Worm (Caenorhabditis elegans) whole organism, late embryonic: Measurements from ENCODE around the gene syx-3.

Experiments used
- C08G9.2 ChIP-seq: sonication (generic microtip); optimal IDR thresholded peaks from 2 replicates; lab custom pipeline; 2016; ENCODE audit warnings: mild to moderate bottlenecking, missing genetic modification characterization, moderate library complexity, missing compliant biosample characterization
- F13H6.1 ChIP-seq: sonication (generic microtip); optimal IDR thresholded peaks from 2 replicates; lab custom pipeline; 2016; ENCODE audit warnings: missing genetic modification characterization, missing compliant biosample characterization
- K02D7.2 ChIP-seq: sonication (generic microtip); optimal IDR thresholded peaks from 2 replicates; lab custom pipeline; 2017; ENCODE audit warnings: mild to moderate bottlenecking, missing genetic modification characterization, missing compliant biosample characterization
- T23F11.4 ChIP-seq: fragments of 200-800 bp; sonication (Bioruptor generic); optimal IDR thresholded peaks from 2 replicates; lab custom pipeline; 2018; ENCODE audit warnings: mild to moderate bottlenecking, missing genetic modification characterization, missing compliant biosample characterization
- Y22D7AL.16 ChIP-seq: sonication (generic microtip); optimal IDR thresholded peaks from 2 replicates; lab custom pipeline; 2016; ENCODE audit warnings: missing genetic modification characterization, missing compliant biosample characterization
- ahr-1 ChIP-seq: sonication (generic microtip); optimal IDR thresholded peaks from 2 replicates; lab custom pipeline; 2016; ENCODE audit warnings: missing genetic modification characterization, missing compliant biosample characterization
- ama-1 ChIP-seq: fragments of 150-350 bp; optimal IDR thresholded peaks from 2 replicates; lab custom pipeline; 2014
- ceh-18 ChIP-seq: sonication (generic microtip); optimal IDR thresholded peaks from 2 replicates; lab custom pipeline; 2016; ENCODE audit warnings: missing genetic modification characterization, missing compliant biosample characterization
- ceh-22 ChIP-seq: sonication (generic microtip); optimal IDR thresholded peaks from 2 replicates; lab custom pipeline; 2017; ENCODE audit warnings: missing biosample characterization, missing genetic modification characterization
- ceh-24 ChIP-seq: sonication (generic microtip); optimal IDR thresholded peaks from 2 replicates; lab custom pipeline; 2016; ENCODE audit warnings: mild to moderate bottlenecking, missing genetic modification characterization, missing compliant biosample characterization
- ceh-30 ChIP-seq: fragments of 150-350 bp; optimal IDR thresholded peaks from 2 replicates; lab custom pipeline; 2014; ENCODE audit warnings: missing biosample characterization, missing genetic modification characterization
- ceh-31 ChIP-seq: sonication (generic microtip); optimal IDR thresholded peaks from 2 replicates; lab custom pipeline; 2016; ENCODE audit warnings: missing genetic modification characterization, missing compliant biosample characterization
- ceh-34 ChIP-seq: sonication (generic microtip); optimal IDR thresholded peaks from 2 replicates; lab custom pipeline; 2016; ENCODE audit warnings: mild to moderate bottlenecking, missing genetic modification characterization, missing compliant biosample characterization
- ceh-9 ChIP-seq: sonication (generic microtip); optimal IDR thresholded peaks from 2 replicates; lab custom pipeline; 2016; ENCODE audit warnings: mild to moderate bottlenecking, missing genetic modification characterization, inconsistent platforms, missing compliant biosample characterization
- che-1 ChIP-seq: sonication (generic microtip); optimal IDR thresholded peaks from 2 replicates; lab custom pipeline; 2016; ENCODE audit warnings: mild to moderate bottlenecking, missing genetic modification characterization, missing compliant biosample characterization
- dve-1 ChIP-seq: sonication (generic microtip); optimal IDR thresholded peaks from 2 replicates; lab custom pipeline; 2017; ENCODE audit warnings: antibody characterized with exemption, mild to moderate bottlenecking, missing genetic modification characterization, missing compliant biosample characterization
- elt-4 ChIP-seq: sonication (generic microtip); optimal IDR thresholded peaks from 2 replicates; lab custom pipeline; 2016; ENCODE audit warnings: missing genetic modification characterization, missing compliant biosample characterization
- ets-4 ChIP-seq: sonication (generic microtip); optimal IDR thresholded peaks from 2 replicates; lab custom pipeline; 2016; ENCODE audit warnings: missing genetic modification characterization, missing compliant biosample characterization
- fax-1 ChIP-seq: sonication (generic microtip); optimal IDR thresholded peaks from 2 replicates; lab custom pipeline; 2016; ENCODE audit warnings: missing genotype, missing genetic modification characterization, missing compliant biosample characterization
- fkh-6 ChIP-seq: sonication (generic microtip); optimal IDR thresholded peaks from 2 replicates; lab custom pipeline; 2016; ENCODE audit warnings: missing genetic modification characterization, missing compliant biosample characterization
- gmeb-2 ChIP-seq: sonication (generic microtip); optimal IDR thresholded peaks from 2 replicates; lab custom pipeline; 2016; ENCODE audit warnings: missing genetic modification characterization, inconsistent platforms, missing compliant biosample characterization
- hlh-15 ChIP-seq: sonication (generic microtip); optimal IDR thresholded peaks from 2 replicates; lab custom pipeline; 2016; ENCODE audit warnings: missing genetic modification characterization, missing compliant biosample characterization
- hlh-30 ChIP-seq: sonication (generic microtip); optimal IDR thresholded peaks from 2 replicates; lab custom pipeline; 2017; ENCODE audit warnings: antibody characterized with exemption, missing genetic modification characterization, missing compliant biosample characterization; ENCODE audit not compliant: insufficient read depth
- hlh-6 ChIP-seq: sonication (generic microtip); optimal IDR thresholded peaks from 2 replicates; lab custom pipeline; 2016; ENCODE audit warnings: missing genotype, missing genetic modification characterization, missing compliant biosample characterization
- hlh-8 ChIP-seq: sonication (generic microtip); optimal IDR thresholded peaks from 2 replicates; lab custom pipeline; 2016; ENCODE audit warnings: missing genotype, missing genetic modification characterization, missing compliant biosample characterization
- lim-6 ChIP-seq: sonication (generic microtip); optimal IDR thresholded peaks from 2 replicates; lab custom pipeline; 2016; ENCODE audit warnings: missing genetic modification characterization, missing compliant biosample characterization
- lin-11 ChIP-seq: fragments of 200-800 bp; sonication (Bioruptor generic); optimal IDR thresholded peaks from 2 replicates; lab custom pipeline; 2018; ENCODE audit warnings: mild to moderate bottlenecking, missing genetic modification characterization, missing compliant biosample characterization
- madf-2 ChIP-seq: sonication (generic microtip); optimal IDR thresholded peaks from 2 replicates; lab custom pipeline; 2017; ENCODE audit warnings: missing genetic modification characterization, missing compliant biosample characterization
- nfya-1 ChIP-seq: sonication (generic microtip); optimal IDR thresholded peaks from 2 replicates; lab custom pipeline; 2017; ENCODE audit warnings: missing genetic modification characterization, mild to moderate bottlenecking, missing compliant biosample characterization, antibody characterized with exemption, moderate library complexity
- npax-4 ChIP-seq: sonication (generic microtip); optimal IDR thresholded peaks from 2 replicates; lab custom pipeline; 2016; ENCODE audit warnings: missing genetic modification characterization, missing compliant biosample characterization
- odd-2 ChIP-seq: sonication (generic microtip); optimal IDR thresholded peaks from 2 replicates; lab custom pipeline; 2017; ENCODE audit warnings: antibody characterized with exemption, mild to moderate bottlenecking, missing genetic modification characterization, missing compliant biosample characterization
- pat-9 ChIP-seq: fragments of 200-800 bp; sonication (Bioruptor generic); optimal IDR thresholded peaks from 2 replicates; lab custom pipeline; 2018; ENCODE audit warnings: mild to moderate bottlenecking, missing genetic modification characterization, moderate library complexity, missing compliant biosample characterization
- pax-1 ChIP-seq: fragments of 150-350 bp; optimal IDR thresholded peaks from 2 replicates; lab custom pipeline; 2014; ENCODE audit warnings: missing biosample characterization, missing genetic modification characterization
- pros-1 ChIP-seq: fragments of 150-350 bp; optimal IDR thresholded peaks from 2 replicates; lab custom pipeline; 2014; ENCODE audit warnings: missing biosample characterization, missing genetic modification reagents, missing genetic modification characterization
- ref-2 ChIP-seq: sonication (generic microtip); optimal IDR thresholded peaks from 2 replicates; lab custom pipeline; 2016; ENCODE audit warnings: missing genetic modification characterization, missing compliant biosample characterization
- rnt-1 ChIP-seq: sonication (generic microtip); optimal IDR thresholded peaks from 2 replicates; lab custom pipeline; 2016; ENCODE audit warnings: missing genetic modification characterization, missing compliant biosample characterization
- tbx-7 ChIP-seq: sonication (generic microtip); optimal IDR thresholded peaks from 2 replicates; lab custom pipeline; 2016; ENCODE audit warnings: missing genotype, missing genetic modification characterization, missing compliant biosample characterization
- ttx-3 ChIP-seq: sonication (generic microtip); optimal IDR thresholded peaks from 2 replicates; lab custom pipeline; 2016; ENCODE audit warnings: missing genetic modification reagents, missing genetic modification characterization, missing compliant biosample characterization
- unc-42 ChIP-seq: sonication (generic microtip); optimal IDR thresholded peaks from 2 replicates; lab custom pipeline; 2016; ENCODE audit warnings: missing genotype, missing genetic modification characterization, missing compliant biosample characterization
- unc-55 ChIP-seq: sonication (generic microtip); optimal IDR thresholded peaks from 2 replicates; lab custom pipeline; 2017; ENCODE audit warnings: missing biosample characterization, missing genetic modification reagents, missing genetic modification characterization
- zip-5 ChIP-seq: sonication (generic microtip); optimal IDR thresholded peaks from 2 replicates; lab custom pipeline; 2016; ENCODE audit warnings: missing genetic modification characterization, missing compliant biosample characterization
- ztf-16 ChIP-seq: sonication (generic microtip); optimal IDR thresholded peaks from 2 replicates; lab custom pipeline; 2017; ENCODE audit warnings: missing genetic modification characterization, missing compliant biosample characterization

syx-3 gene

DNA sequence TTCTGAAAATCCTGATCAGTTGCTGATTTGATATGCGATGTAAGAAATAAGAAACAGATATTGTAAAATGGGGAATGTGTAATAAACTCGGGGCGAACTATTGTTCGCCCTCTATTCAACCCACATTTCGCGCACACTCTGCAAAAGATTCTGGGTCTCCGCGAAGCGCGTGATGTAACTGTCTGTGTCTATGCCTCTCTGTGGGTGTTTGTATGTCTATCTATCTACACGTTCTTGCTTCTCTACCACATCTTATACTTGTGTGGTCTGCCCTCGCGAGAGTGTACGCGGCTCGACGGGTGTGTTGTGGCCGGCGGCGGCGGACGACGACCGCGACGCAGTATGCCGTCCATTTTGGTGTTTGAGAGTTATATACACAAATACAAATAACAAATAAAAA is 12.4 kb upstream of the syx-3 start (continued):
- TF ChIP-seq fax-1 (no peak), Y22D7AL.16 (tag; lab: Kevin White, UChicago) (no peak), ceh-22 (tag; lab: Kevin White, UChicago) (no peak), hlh-30 (peak; percentile 91), hlh-15 (no peak), ceh-24 (no peak), tbx-7 (tag; lab: Kevin White, UChicago) (no peak), F13H6.1 (tag; lab: Kevin White, UChicago) (peak; percentile 49), pat-9 (tag; lab: Kevin White, UChicago) (peak; percentile 32), pax-1 (tag; lab: Kevin White, UChicago) (no peak), dve-1 (tag; lab: Kevin White, UChicago) (peak; percentile 27), madf-2 (peak; percentile 40), lim-6 (tag; lab: Kevin White, UChicago) (no peak), T23F11.4 (GFP tag; lab: Kevin White, UChicago) (no peak), ceh-30 (tag; lab: Kevin White, UChicago) (peak; percentile 69), lin-11 (tag; lab: Kevin White, UChicago) (no peak), ceh-34 (tag; lab: Kevin White, UChicago) (peak; percentile 68), ceh-31 (tag; lab: Kevin White, UChicago) (peak; percentile 69), ztf-16 (tag; lab: Kevin White, UChicago) (no peak), ttx-3 (tag; lab: Kevin White, UChicago) (no peak), unc-55 (GFP tag; lab: Kevin White, UChicago) (peak; percentile 60), ref-2 (tag; lab: Kevin White, UChicago) (no peak), ets-4 (tag; lab: Kevin White, UChicago) (peak; percentile 36), gmeb-2 (tag; lab: Kevin White, UChicago) (no peak), ceh-9 (tag; lab: Kevin White, UChicago) (no peak), che-1 (tag; lab: Kevin White, UChicago) (peak; percentile 27), ahr-1 (tag; lab: Kevin White, UChicago) (no peak), elt-4 (tag; lab: Kevin White, UChicago) (no peak), hlh-8 (tag; lab: Kevin White, UChicago) (peak; percentile 1), K02D7.2 (tag; lab: Kevin White, UChicago) (no peak), odd-2 (no peak), ceh-18 (tag; lab: Kevin White, UChicago) (peak; percentile 38)

ce11 chrX:5337959-5338358 is 10.9 kb upstream of the syx-3 start, which contains the start of gene C26B9.3:
Gene C26B9.3, plus strand, starts transcription at chrX:5338301.
- TF ChIP-seq pat-9 (tag; lab: Kevin White, UChicago) = no peak
- peak; percentile 11 for TF ChIP-seq rnt-1 (tag; lab: Kevin White, UChicago)
- no peak for TF ChIP-seq madf-2
- TF ChIP-seq fkh-6 (tag; lab: Kevin White, UChicago) = no peak
- TF ChIP-seq ref-2 (tag; lab: Kevin White, UChicago) = peak; percentile 37
- no peak for TF ChIP-seq nfya-1 (tag; lab: Kevin White, UChicago)
- TF ChIP-seq C08G9.2 = no peak

DNA sequence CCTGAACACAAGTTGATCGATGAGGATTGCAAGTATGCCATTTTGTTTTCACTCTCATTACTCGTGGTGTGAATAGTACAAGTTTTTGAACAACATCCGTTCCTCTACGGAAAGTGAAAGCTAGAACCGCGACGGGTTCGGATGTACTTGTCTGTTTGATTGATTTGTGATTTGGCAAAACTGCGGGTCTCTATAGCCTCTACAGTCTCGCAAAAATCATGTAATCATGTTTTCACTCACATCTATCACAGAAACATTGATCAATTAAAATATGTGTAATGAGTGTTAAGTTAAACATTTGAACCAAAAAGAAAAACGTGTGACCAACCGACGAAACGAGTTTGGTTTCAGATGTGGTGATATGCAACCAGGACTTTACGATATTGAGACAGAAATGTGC is 9.5 kb upstream of the syx-3 start:
- TF ChIP-seq pros-1 (tag; lab: Kevin White, UChicago) = no peak

ce11 chrX:5339889-5340288 is 9.0 kb upstream of the syx-3 start, which contains the start of gene C26B9.2:
Gene C26B9.2, plus strand, starts transcription at chrX:5340189.
- TF ChIP-seq npax-4 (tag; lab: Kevin White, UChicago) = no peak
- TF ChIP-seq hlh-6 (tag; lab: Kevin White, UChicago) = no peak
- TF ChIP-seq F13H6.1 (tag; lab: Kevin White, UChicago) = no peak
- TF ChIP-seq pax-1 (tag; lab: Kevin White, UChicago) = no peak
- TF ChIP-seq unc-55 (GFP tag; lab: Kevin White, UChicago) = no peak
- TF ChIP-seq rnt-1 (tag; lab: Kevin White, UChicago) = no peak
- TF ChIP-seq ama-1 = no peak
- TF ChIP-seq zip-5 (tag; lab: Kevin White, UChicago) = no peak
- no peak for TF ChIP-seq unc-42 (tag; lab: Kevin White, UChicago)
- no peak for TF ChIP-seq madf-2
- TF ChIP-seq gmeb-2 (tag; lab: Kevin White, UChicago) = no peak
- TF ChIP-seq Y22D7AL.16 (tag; lab: Kevin White, UChicago) = no peak
- no peak for TF ChIP-seq ets-4 (tag; lab: Kevin White, UChicago)
